Fruit fly (Drosophila melanogaster) whole organism, pupa: ENCODE data around the gene cv-c.

Experiments used
- CG10348 ChIP-seq: fragments of 200-800 bp; sonication (Bioruptor generic); IDR thresholded peaks from 2 replicates; pipeline ENCODE4 v1.3.6; 2022; ENCODE audit warnings: missing biosample characterization, missing genetic modification characterization
- CG12605 ChIP-seq: fragments of 200-800 bp; sonication (Bioruptor generic); IDR thresholded peaks from 2 replicates; pipeline ENCODE4 v1.3.6; 2022; ENCODE audit warnings: missing biosample characterization, missing genetic modification characterization
- CG13204 ChIP-seq: fragments of 200-800 bp; sonication (Bioruptor generic); optimal IDR thresholded peaks from 2 replicates; lab custom pipeline; 2018; ENCODE audit warnings: missing biosample characterization, mild to moderate bottlenecking, missing genetic modification characterization, moderate library complexity
- CG14655 ChIP-seq: fragments of 200-800 bp; sonication (Bioruptor generic); optimal IDR thresholded peaks from 3 replicates; lab custom pipeline; 2017; ENCODE audit warnings: mild to moderate bottlenecking, missing biosample characterization, missing genetic modification reagents, missing genetic modification characterization
- CG15710 ChIP-seq: fragments of 200-800 bp; sonication (Bioruptor generic); optimal IDR thresholded peaks from 2 replicates; lab custom pipeline; 2018; ENCODE audit warnings: missing biosample characterization, mild to moderate bottlenecking, missing genetic modification characterization, moderate library complexity
- CG17806 ChIP-seq: fragments of 200-800 bp; sonication (Bioruptor generic); optimal IDR thresholded peaks from 2 replicates; lab custom pipeline; 2018; ENCODE audit warnings: missing biosample characterization, mild to moderate bottlenecking, missing genetic modification characterization, moderate library complexity
- CG32121 ChIP-seq: fragments of 200-800 bp; sonication (Bioruptor generic); IDR thresholded peaks from 2 replicates; pipeline ENCODE4 v1.3.6; 2022; ENCODE audit warnings: missing biosample characterization, missing genetic modification characterization
- CG34367 ChIP-seq: fragments of 200-800 bp; sonication (Bioruptor generic); optimal IDR thresholded peaks from 2 replicates; lab custom pipeline; 2018; ENCODE audit warnings: missing biosample characterization, mild to moderate bottlenecking, missing genetic modification characterization
- CG4496 ChIP-seq: fragments of 200-800 bp; sonication (Bioruptor generic); IDR thresholded peaks from 3 replicates; pipeline ENCODE4 v1.3.6; 2022; ENCODE audit warnings: missing biosample characterization, missing genetic modification characterization
- CG8159 ChIP-seq: fragments of 200-800 bp; sonication (Bioruptor generic); optimal IDR thresholded peaks from 3 replicates; lab custom pipeline; 2018; ENCODE audit warnings: missing biosample characterization, mild to moderate bottlenecking, missing genetic modification characterization, moderate library complexity
- CG8301 ChIP-seq: fragments of 200-800 bp; sonication (Bioruptor generic); optimal IDR thresholded peaks from 2 replicates; lab custom pipeline; 2018; ENCODE audit warnings: missing biosample characterization, mild to moderate bottlenecking, missing genetic modification characterization
- CG9948 ChIP-seq: fragments of 200-800 bp; sonication (Bioruptor generic); optimal IDR thresholded peaks from 2 replicates; lab custom pipeline; 2018; ENCODE audit warnings: missing biosample characterization, mild to moderate bottlenecking, missing genetic modification characterization, moderate library complexity
- D1 ChIP-seq: fragments of 200-800 bp; sonication (Bioruptor generic); optimal IDR thresholded peaks from 2 replicates; lab custom pipeline; 2018; ENCODE audit warnings: missing biosample characterization, mild to moderate bottlenecking, missing genetic modification characterization, moderate library complexity
- EcR ChIP-seq: fragments of 200-800 bp; sonication (Bioruptor generic); optimal IDR thresholded peaks from 3 replicates; lab custom pipeline; 2019; ENCODE audit warnings: missing biosample characterization, missing genetic modification characterization, mild to moderate bottlenecking, moderate library complexity, missing genetic modification reagents
- Ets98B ChIP-seq: fragments of 200-800 bp; sonication (Bioruptor generic); IDR thresholded peaks from 2 replicates; pipeline ENCODE4 v1.3.6; 2022; ENCODE audit warnings: missing biosample characterization, missing genetic modification characterization
- Pif1A ChIP-seq: fragments of 200-800 bp; sonication (Bioruptor generic); optimal IDR thresholded peaks from 3 replicates; lab custom pipeline; 2016; ENCODE audit warnings: missing biosample characterization, missing genetic modification characterization
- Pif1B ChIP-seq: fragments of 200-800 bp; sonication (Bioruptor generic); optimal IDR thresholded peaks from 3 replicates; lab custom pipeline; 2016; ENCODE audit warnings: missing biosample characterization, missing genetic modification characterization
- Snoo ChIP-seq: fragments of 200-800 bp; sonication (Bioruptor generic); optimal IDR thresholded peaks from 3 replicates; lab custom pipeline; 2017; ENCODE audit warnings: missing biosample characterization, mild to moderate bottlenecking, missing genetic modification characterization, inconsistent platforms
- fd96Ca ChIP-seq: fragments of 200-800 bp; sonication (Bioruptor generic); IDR thresholded peaks from 3 replicates; pipeline ENCODE4 v1.3.6; 2022; ENCODE audit warnings: missing biosample characterization, missing genetic modification characterization
- gl ChIP-seq: fragments of 200-800 bp; sonication (Bioruptor generic); optimal IDR thresholded peaks from 2 replicates; lab custom pipeline; 2018; ENCODE audit warnings: missing biosample characterization, mild to moderate bottlenecking, missing genetic modification characterization
- rn ChIP-seq: fragments of 200-800 bp; sonication (Bioruptor generic); IDR thresholded peaks from 2 replicates; pipeline ENCODE4 v1.3.6; 2022; ENCODE audit warnings: missing biosample characterization, missing genetic modification characterization

cv-c gene

dm6 chr3R:14467231-14467846 is 14.2 kb downstream of the cv-c start:
- no peak for TF ChIP-seq CG8159 (tag; lab: Kevin White, UChicago)
- no peak for TF ChIP-seq CG32121 (GFP tag; lab: Robert Waterston, UW)
- no peak for TF ChIP-seq EcR (GFP tag; lab: Kevin White, UChicago)
- no peak for TF ChIP-seq Pif1B
- no peak for TF ChIP-seq CG12605 (GFP tag; lab: Robert Waterston, UW)
- peak; percentile 47; the same call in 2 of the 3 replicates for TF ChIP-seq CG4496 (GFP tag; lab: Robert Waterston, UW)
- no peak for TF ChIP-seq CG10348 (GFP tag; lab: Robert Waterston, UW)
- no peak for TF ChIP-seq gl (tag; lab: Kevin White, UChicago)
- peak; percentile 27 for TF ChIP-seq CG14655 (GFP tag; lab: Kevin White, UChicago)
- no peak for TF ChIP-seq CG9948 (tag; lab: Kevin White, UChicago)
- no peak for TF ChIP-seq Pif1A (GFP tag; lab: Kevin White, UChicago)
- peak; percentile 49 for TF ChIP-seq Ets98B (GFP tag; lab: Robert Waterston, UW)
- no peak for TF ChIP-seq Snoo (tag; lab: Kevin White, UChicago)
- no peak for TF ChIP-seq CG15710 (tag; lab: Kevin White, UChicago)
- TF ChIP-seq CG17806 (tag; lab: Kevin White, UChicago), result no peak
- no peak for TF ChIP-seq D1 (tag; lab: Kevin White, UChicago)
- peak; percentile 47 for TF ChIP-seq CG8301 (tag; lab: Kevin White, UChicago)
- TF ChIP-seq CG34367 (tag; lab: Kevin White, UChicago), result no peak
- TF ChIP-seq CG13204, result no peak
- TF ChIP-seq fd96Ca (GFP tag; lab: Robert Waterston, UW), result peak; percentile 40; the same call in 2 of the 3 replicates
- TF ChIP-seq rn (GFP tag; lab: Robert Waterston, UW), result no peak

dm6 chr3R:14466312-14466711 is 15.2 kb downstream of the cv-c start:
- TF ChIP-seq CG17806 (tag; lab: Kevin White, UChicago), result no peak
- no peak for TF ChIP-seq EcR (GFP tag; lab: Kevin White, UChicago)
- no peak for TF ChIP-seq CG32121 (GFP tag; lab: Robert Waterston, UW)
- no peak for TF ChIP-seq D1 (tag; lab: Kevin White, UChicago)
- TF ChIP-seq rn (GFP tag; lab: Robert Waterston, UW), result no peak
- TF ChIP-seq CG8159 (tag; lab: Kevin White, UChicago), result no peak
- TF ChIP-seq CG12605 (GFP tag; lab: Robert Waterston, UW), result no peak
- TF ChIP-seq CG10348 (GFP tag; lab: Robert Waterston, UW), result no peak
- no peak for TF ChIP-seq CG13204
- no peak for TF ChIP-seq CG14655 (GFP tag; lab: Kevin White, UChicago)
- no peak for TF ChIP-seq gl (tag; lab: Kevin White, UChicago)
- TF ChIP-seq CG4496 (GFP tag; lab: Robert Waterston, UW), result no peak
- TF ChIP-seq Snoo (tag; lab: Kevin White, UChicago), result no peak
- no peak for TF ChIP-seq Pif1B
- TF ChIP-seq, all 21 proteins: peak for 0

dm6 chr3R:14465183-14465582 is 16.3 kb downstream of the cv-c start:
- TF ChIP-seq CG14655 (GFP tag; lab: Kevin White, UChicago) (no peak), Ets98B (GFP tag; lab: Robert Waterston, UW) (no peak), CG13204 (no peak), EcR (GFP tag; lab: Kevin White, UChicago) (no peak), fd96Ca (GFP tag; lab: Robert Waterston, UW) (no peak), Pif1B (no peak), CG34367 (tag; lab: Kevin White, UChicago) (no peak), CG17806 (tag; lab: Kevin White, UChicago) (no peak), Pif1A (GFP tag; lab: Kevin White, UChicago) (no peak), CG12605 (GFP tag; lab: Robert Waterston, UW) (no peak), CG15710 (tag; lab: Kevin White, UChicago) (no peak), Snoo (tag; lab: Kevin White, UChicago) (no peak)

DNA sequence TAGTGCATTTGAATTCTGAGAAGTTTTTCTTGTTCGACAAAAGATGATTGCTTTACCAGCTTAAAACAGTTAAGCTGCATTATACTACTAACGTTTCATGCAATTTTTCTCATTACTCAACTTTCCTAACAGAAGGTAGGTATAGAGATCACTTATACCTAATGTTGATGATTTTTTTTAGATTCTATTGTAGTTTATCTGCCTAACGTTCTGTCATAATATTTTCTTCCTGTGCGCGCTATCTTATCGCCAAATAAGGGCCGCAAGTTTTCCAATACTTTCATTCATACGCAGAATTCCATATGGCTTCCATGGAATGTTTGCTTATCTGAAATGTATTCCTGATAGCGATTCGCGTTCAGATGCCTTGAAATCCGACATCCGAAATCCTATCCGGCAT is 17.1 kb downstream of the cv-c start:
- TF ChIP-seq Pif1B (no peak), CG12605 (GFP tag; lab: Robert Waterston, UW) (no peak), CG8301 (tag; lab: Kevin White, UChicago) (no peak), CG34367 (tag; lab: Kevin White, UChicago) (no peak), Pif1A (GFP tag; lab: Kevin White, UChicago) (no peak)

dm6 chr3R:14462876-14463397 is 18.6 kb downstream of the cv-c start:
- TF ChIP-seq CG32121 (GFP tag; lab: Robert Waterston, UW) (no peak), CG8301 (tag; lab: Kevin White, UChicago) (no peak)

- TF ChIP-seq Snoo (tag; lab: Kevin White, UChicago) (no peak), D1 (tag; lab: Kevin White, UChicago) (no peak), EcR (GFP tag; lab: Kevin White, UChicago) (peak; percentile 85), CG15710 (tag; lab: Kevin White, UChicago) (no peak), fd96Ca (GFP tag; lab: Robert Waterston, UW) (no peak)
- TF ChIP-seq, all 21 proteins: peak for 1
Measured at dm6 chr3R:14462341-14462740, 19.2 kb downstream of the cv-c start.
